Worm (Caenorhabditis elegans) whole organism, late embryonic: ENCODE data around the gene clec-198.

Experiments used
- C08G9.2 ChIP-seq: sonication (generic microtip); optimal IDR thresholded peaks from 2 replicates; lab custom pipeline; 2016; ENCODE audit warnings: mild to moderate bottlenecking, missing genetic modification characterization, moderate library complexity, missing compliant biosample characterization
- K02D7.2 ChIP-seq: sonication (generic microtip); optimal IDR thresholded peaks from 2 replicates; lab custom pipeline; 2017; ENCODE audit warnings: mild to moderate bottlenecking, missing genetic modification characterization, missing compliant biosample characterization
- T23F11.4 ChIP-seq: fragments of 200-800 bp; sonication (Bioruptor generic); optimal IDR thresholded peaks from 2 replicates; lab custom pipeline; 2018; ENCODE audit warnings: mild to moderate bottlenecking, missing genetic modification characterization, missing compliant biosample characterization
- ceh-14 ChIP-seq: sonication (generic microtip); optimal IDR thresholded peaks from 2 replicates; lab custom pipeline; 2016; ENCODE audit warnings: missing genotype, missing genetic modification characterization, missing compliant biosample characterization
- ceh-18 ChIP-seq: sonication (generic microtip); optimal IDR thresholded peaks from 2 replicates; lab custom pipeline; 2016; ENCODE audit warnings: missing genetic modification characterization, missing compliant biosample characterization
- ceh-2 ChIP-seq: sonication (generic microtip); optimal IDR thresholded peaks from 2 replicates; lab custom pipeline; 2016; ENCODE audit warnings: missing genotype, missing genetic modification characterization, missing compliant biosample characterization
- ceh-22 ChIP-seq: sonication (generic microtip); optimal IDR thresholded peaks from 2 replicates; lab custom pipeline; 2017; ENCODE audit warnings: missing biosample characterization, missing genetic modification characterization
- ceh-24 ChIP-seq: sonication (generic microtip); optimal IDR thresholded peaks from 2 replicates; lab custom pipeline; 2016; ENCODE audit warnings: mild to moderate bottlenecking, missing genetic modification characterization, missing compliant biosample characterization
- ceh-31 ChIP-seq: sonication (generic microtip); optimal IDR thresholded peaks from 2 replicates; lab custom pipeline; 2016; ENCODE audit warnings: missing genetic modification characterization, missing compliant biosample characterization
- ceh-34 ChIP-seq: sonication (generic microtip); optimal IDR thresholded peaks from 2 replicates; lab custom pipeline; 2016; ENCODE audit warnings: mild to moderate bottlenecking, missing genetic modification characterization, missing compliant biosample characterization
- ceh-45 ChIP-seq: fragments of 200-800 bp; sonication (Bioruptor generic); IDR thresholded peaks from 2 replicates; pipeline ENCODE4 v1.3.6; 2022; ENCODE audit warnings: missing genetic modification reagents, missing genetic modification characterization, missing compliant biosample characterization
- ceh-48 ChIP-seq: sonication (generic microtip); optimal IDR thresholded peaks from 2 replicates; lab custom pipeline; 2016; ENCODE audit warnings: missing genetic modification characterization, inconsistent platforms, missing compliant biosample characterization
- dve-1 ChIP-seq: sonication (generic microtip); optimal IDR thresholded peaks from 2 replicates; lab custom pipeline; 2017; ENCODE audit warnings: antibody characterized with exemption, mild to moderate bottlenecking, missing genetic modification characterization, missing compliant biosample characterization
- elt-4 ChIP-seq: sonication (generic microtip); optimal IDR thresholded peaks from 2 replicates; lab custom pipeline; 2016; ENCODE audit warnings: missing genetic modification characterization, missing compliant biosample characterization
- ets-4 ChIP-seq: sonication (generic microtip); optimal IDR thresholded peaks from 2 replicates; lab custom pipeline; 2016; ENCODE audit warnings: missing genetic modification characterization, missing compliant biosample characterization
- fax-1 ChIP-seq: sonication (generic microtip); optimal IDR thresholded peaks from 2 replicates; lab custom pipeline; 2016; ENCODE audit warnings: missing genotype, missing genetic modification characterization, missing compliant biosample characterization
- fkh-6 ChIP-seq: sonication (generic microtip); optimal IDR thresholded peaks from 2 replicates; lab custom pipeline; 2016; ENCODE audit warnings: missing genetic modification characterization, missing compliant biosample characterization
- gmeb-2 ChIP-seq: sonication (generic microtip); optimal IDR thresholded peaks from 2 replicates; lab custom pipeline; 2016; ENCODE audit warnings: missing genetic modification characterization, inconsistent platforms, missing compliant biosample characterization
- hlh-13 ChIP-seq: fragments of 200-800 bp; sonication (Bioruptor generic); optimal IDR thresholded peaks from 2 replicates; lab custom pipeline; 2018; ENCODE audit warnings: mild to moderate bottlenecking, missing genetic modification characterization, missing compliant biosample characterization
- hlh-15 ChIP-seq: sonication (generic microtip); optimal IDR thresholded peaks from 2 replicates; lab custom pipeline; 2016; ENCODE audit warnings: missing genetic modification characterization, missing compliant biosample characterization
- hlh-30 ChIP-seq: sonication (generic microtip); optimal IDR thresholded peaks from 2 replicates; lab custom pipeline; 2017; ENCODE audit warnings: antibody characterized with exemption, missing genetic modification characterization, missing compliant biosample characterization; ENCODE audit not compliant: insufficient read depth
- hlh-6 ChIP-seq: sonication (generic microtip); optimal IDR thresholded peaks from 2 replicates; lab custom pipeline; 2016; ENCODE audit warnings: missing genotype, missing genetic modification characterization, missing compliant biosample characterization
- lim-6 ChIP-seq: sonication (generic microtip); optimal IDR thresholded peaks from 2 replicates; lab custom pipeline; 2016; ENCODE audit warnings: missing genetic modification characterization, missing compliant biosample characterization
- madf-2 ChIP-seq: sonication (generic microtip); optimal IDR thresholded peaks from 2 replicates; lab custom pipeline; 2017; ENCODE audit warnings: missing genetic modification characterization, missing compliant biosample characterization
- mec-3 ChIP-seq: sonication (generic microtip); optimal IDR thresholded peaks from 2 replicates; lab custom pipeline; 2016; ENCODE audit warnings: borderline replicate concordance, missing genetic modification characterization, missing compliant biosample characterization
- nfya-1 ChIP-seq: sonication (generic microtip); optimal IDR thresholded peaks from 2 replicates; lab custom pipeline; 2017; ENCODE audit warnings: missing genetic modification characterization, mild to moderate bottlenecking, missing compliant biosample characterization, antibody characterized with exemption, moderate library complexity
- npax-4 ChIP-seq: sonication (generic microtip); optimal IDR thresholded peaks from 2 replicates; lab custom pipeline; 2016; ENCODE audit warnings: missing genetic modification characterization, missing compliant biosample characterization
- odd-2 ChIP-seq: sonication (generic microtip); optimal IDR thresholded peaks from 2 replicates; lab custom pipeline; 2017; ENCODE audit warnings: antibody characterized with exemption, mild to moderate bottlenecking, missing genetic modification characterization, missing compliant biosample characterization
- pag-3 ChIP-seq: sonication (generic microtip); optimal IDR thresholded peaks from 2 replicates; lab custom pipeline; 2016; ENCODE audit warnings: missing compliant biosample characterization, missing genetic modification characterization, borderline replicate concordance
- pat-9 ChIP-seq: fragments of 200-800 bp; sonication (Bioruptor generic); optimal IDR thresholded peaks from 2 replicates; lab custom pipeline; 2018; ENCODE audit warnings: mild to moderate bottlenecking, missing genetic modification characterization, moderate library complexity, missing compliant biosample characterization
- pax-1 ChIP-seq: fragments of 150-350 bp; optimal IDR thresholded peaks from 2 replicates; lab custom pipeline; 2014; ENCODE audit warnings: missing biosample characterization, missing genetic modification characterization
- pha-2 ChIP-seq: sonication (generic microtip); optimal IDR thresholded peaks from 2 replicates; lab custom pipeline; 2017; ENCODE audit warnings: mild to moderate bottlenecking, missing genetic modification characterization, missing compliant biosample characterization
- pha-4 ChIP-seq: fragments of 150-350 bp; optimal IDR thresholded peaks from 2 replicates; lab custom pipeline; 2018; ENCODE audit warnings: missing biosample characterization, missing genetic modification reagents, missing genetic modification characterization
- ref-2 ChIP-seq: sonication (generic microtip); optimal IDR thresholded peaks from 2 replicates; lab custom pipeline; 2016; ENCODE audit warnings: missing genetic modification characterization, missing compliant biosample characterization
- sox-2 ChIP-seq: fragments of 200-800 bp; sonication (Bioruptor generic); IDR thresholded peaks from 2 replicates; pipeline ENCODE4 v1.3.6; 2022; ENCODE audit warnings: missing genetic modification reagents, missing genetic modification characterization, missing compliant biosample characterization
- sox-4 ChIP-seq: sonication (generic microtip); optimal IDR thresholded peaks from 2 replicates; lab custom pipeline; 2017; ENCODE audit warnings: mild to moderate bottlenecking, missing genetic modification characterization, inconsistent platforms, missing compliant biosample characterization
- tbx-2 ChIP-seq: sonication (generic microtip); optimal IDR thresholded peaks from 2 replicates; lab custom pipeline; 2016; ENCODE audit warnings: missing genetic modification characterization, missing compliant biosample characterization
- tbx-7 ChIP-seq: sonication (generic microtip); optimal IDR thresholded peaks from 2 replicates; lab custom pipeline; 2016; ENCODE audit warnings: missing genotype, missing genetic modification characterization, missing compliant biosample characterization
- ttx-3 ChIP-seq: sonication (generic microtip); optimal IDR thresholded peaks from 2 replicates; lab custom pipeline; 2016; ENCODE audit warnings: missing genetic modification reagents, missing genetic modification characterization, missing compliant biosample characterization
- unc-42 ChIP-seq: sonication (generic microtip); optimal IDR thresholded peaks from 2 replicates; lab custom pipeline; 2016; ENCODE audit warnings: missing genotype, missing genetic modification characterization, missing compliant biosample characterization
- unc-86 ChIP-seq: sonication (generic microtip); optimal IDR thresholded peaks from 2 replicates; lab custom pipeline; 2016; ENCODE audit warnings: missing genetic modification characterization, missing compliant biosample characterization

The clec-198 gene

DNA sequence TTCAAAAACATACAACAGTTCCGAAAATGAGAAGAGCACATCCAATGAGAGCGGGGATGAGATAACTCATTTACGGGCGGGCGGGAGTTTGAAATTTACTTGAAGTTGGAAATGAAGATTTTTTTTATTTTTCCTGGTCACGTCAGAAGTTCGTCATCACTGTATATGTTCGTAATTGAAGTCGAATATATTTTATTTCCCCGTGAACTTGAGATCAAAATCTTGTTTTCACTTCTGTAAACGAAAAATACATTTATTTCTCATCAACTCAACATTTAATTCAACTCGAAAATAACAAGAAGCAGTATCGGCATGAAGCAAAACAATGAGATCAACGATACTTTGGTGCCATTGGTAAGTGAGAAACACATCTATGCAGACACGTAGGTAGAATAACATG is 30.6 kb upstream of the clec-198 start, which contains the start of gene C49C3.20:
Gene C49C3.20, minus strand, starts transcription at position 101 of the 400 bp plus-strand sequence.
- TF ChIP-seq npax-4 (tag; lab: Kevin White, UChicago) (no peak), lim-6 (tag; lab: Kevin White, UChicago) (no peak), pax-1 (tag; lab: Kevin White, UChicago) (no peak), ceh-31 (tag; lab: Kevin White, UChicago) (no peak), hlh-30 (tag; lab: Kevin White, UChicago) (no peak), C08G9.2 (tag; lab: Kevin White, UChicago) (no peak), hlh-13 (GFP tag; lab: Kevin White, UChicago) (no peak), unc-86 (tag; lab: Kevin White, UChicago) (no peak), ceh-14 (no peak), ceh-34 (tag; lab: Kevin White, UChicago) (no peak), hlh-6 (tag; lab: Kevin White, UChicago) (no peak), sox-4 (tag; lab: Kevin White, UChicago) (no peak), ref-2 (tag; lab: Kevin White, UChicago) (no peak), ttx-3 (tag; lab: Kevin White, UChicago) (no peak), elt-4 (tag; lab: Kevin White, UChicago) (no peak)

DNA sequence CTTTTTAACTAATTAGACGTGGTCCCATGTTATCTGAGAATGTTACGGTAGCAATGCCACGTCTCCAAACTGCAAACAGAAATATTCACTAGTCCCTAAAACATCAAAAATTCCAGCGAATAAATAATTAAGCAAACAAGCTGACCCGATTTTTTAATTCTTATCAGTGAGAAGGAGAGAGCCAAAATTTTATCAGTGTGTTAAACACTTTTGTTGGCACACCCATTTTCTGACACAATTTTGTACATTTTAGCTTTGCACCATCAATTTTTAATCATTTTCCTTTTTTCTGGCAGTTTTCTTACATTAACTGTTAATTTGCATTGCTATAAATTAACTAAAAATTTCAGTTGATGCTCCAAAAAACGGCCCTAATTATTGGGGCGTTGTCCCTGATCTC is 26.5 kb upstream of the clec-198 start, which contains the start of gene C49C3.4:
Gene C49C3.4, plus strand, starts transcription at position 351 of the 400 bp plus-strand sequence.
- no peak for TF ChIP-seq sox-2 (GFP tag; lab: Robert Waterston, UW)
- TF ChIP-seq ets-4: no peak
- no peak for TF ChIP-seq pha-4 (tag; lab: Kevin White, UChicago)
- no peak for TF ChIP-seq pat-9 (tag; lab: Kevin White, UChicago)
- no peak for TF ChIP-seq dve-1 (tag; lab: Kevin White, UChicago)
- no peak for TF ChIP-seq ceh-18 (tag; lab: Kevin White, UChicago)
- TF ChIP-seq odd-2 (tag; lab: Kevin White, UChicago): no peak
- TF ChIP-seq unc-42 (tag; lab: Kevin White, UChicago): no peak
- TF ChIP-seq hlh-6 (tag; lab: Kevin White, UChicago): no peak
- TF ChIP-seq hlh-15: no peak
- TF ChIP-seq ceh-48 (tag; lab: Kevin White, UChicago): no peak

DNA sequence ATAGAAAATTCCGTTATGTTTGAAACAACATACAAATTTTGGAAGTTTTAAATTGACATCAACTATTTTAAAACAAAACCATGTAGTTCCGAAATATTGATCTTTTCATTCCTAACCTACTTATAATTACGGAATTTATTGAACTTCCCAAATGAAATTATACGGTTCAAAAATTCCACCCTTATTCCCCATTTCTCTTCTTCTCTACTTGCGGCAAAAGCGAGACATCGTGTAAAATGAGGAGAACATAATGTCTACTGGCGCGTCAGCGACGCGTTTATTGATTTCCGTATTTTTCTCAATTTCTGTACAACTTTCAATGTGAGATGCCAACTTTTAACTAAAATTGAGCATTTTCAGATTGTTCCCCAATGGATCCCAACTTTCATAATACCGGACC is 18.1 kb upstream of the clec-198 start, which contains the start of gene ceh-88:
Gene ceh-88, plus strand, starts transcription at position 355 of the 400 bp plus-strand sequence.
- TF ChIP-seq tbx-7 (no peak), lim-6 (tag; lab: Kevin White, UChicago) (no peak), ceh-48 (tag; lab: Kevin White, UChicago) (peak; percentile 88), K02D7.2 (tag; lab: Kevin White, UChicago) (no peak), ceh-34 (tag; lab: Kevin White, UChicago) (no peak), ceh-31 (tag; lab: Kevin White, UChicago) (peak; percentile 3), unc-42 (tag; lab: Kevin White, UChicago) (peak; percentile 73), pha-4 (tag; lab: Kevin White, UChicago) (no peak), pag-3 (tag; lab: Kevin White, UChicago) (no peak), fax-1 (tag; lab: Kevin White, UChicago) (no peak), ceh-14 (no peak), madf-2 (tag; lab: Kevin White, UChicago) (no peak)

DNA sequence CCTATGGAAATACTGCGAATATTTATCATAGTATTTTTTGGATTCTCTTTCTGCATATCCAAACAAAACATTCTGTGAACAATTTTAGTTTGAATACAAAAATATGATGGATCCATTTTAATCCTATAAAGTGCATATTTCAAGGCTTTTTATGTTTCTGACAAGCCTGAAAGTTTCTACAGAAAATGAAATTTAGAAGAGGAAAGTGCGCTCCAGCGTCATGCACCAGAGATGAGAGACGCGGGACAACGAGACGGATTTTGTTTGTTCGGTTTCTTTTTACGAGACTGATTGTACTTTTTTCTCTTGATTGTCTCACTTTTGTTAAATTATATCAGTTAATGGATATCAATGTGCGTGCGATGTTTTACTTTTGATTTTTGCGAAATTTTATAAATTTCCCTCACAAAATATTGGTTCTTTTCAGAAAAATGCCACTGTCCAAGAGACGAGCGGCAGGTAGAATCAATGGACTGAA is 15.8 kb upstream of the clec-198 start, which contains the start of gene C49C3.6:
Gene C49C3.6, plus strand, starts transcription at position 428 of the 478 bp plus-strand sequence.
- no peak for TF ChIP-seq tbx-2 (tag; lab: Kevin White, UChicago)
- peak; percentile 62 for TF ChIP-seq unc-42 (tag; lab: Kevin White, UChicago)

DNA sequence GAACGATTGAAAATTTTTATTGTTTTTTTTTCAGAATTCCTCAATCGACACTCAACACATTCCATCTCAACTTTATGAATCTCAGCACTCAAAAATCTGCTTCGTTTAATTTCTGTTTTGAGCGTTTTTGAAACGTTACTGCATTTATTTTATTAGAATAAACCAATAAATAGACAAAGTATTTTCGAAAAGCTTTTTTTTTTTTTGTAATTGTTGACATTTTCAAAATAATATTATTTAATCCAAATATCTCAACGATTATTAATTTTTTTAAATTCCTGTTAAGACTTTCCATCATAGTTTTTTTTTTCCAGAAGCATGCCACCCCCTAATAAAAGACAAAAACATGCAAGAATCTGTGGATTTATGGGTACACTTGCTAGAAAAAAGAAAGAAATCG is 14.7 kb upstream of the clec-198 start, which contains the start of gene C49C3.7:
Gene C49C3.7, plus strand, starts transcription at position 301 of the 400 bp plus-strand sequence.
- TF ChIP-seq mec-3 (tag; lab: Kevin White, UChicago) (no peak), fkh-6 (no peak), ceh-2 (tag; lab: Kevin White, UChicago) (no peak), ceh-45 (no peak), gmeb-2 (tag; lab: Kevin White, UChicago) (no peak), ceh-24 (tag; lab: Kevin White, UChicago) (no peak), sox-2 (GFP tag; lab: Robert Waterston, UW) (no peak), T23F11.4 (GFP tag; lab: Kevin White, UChicago) (no peak), hlh-15 (no peak), madf-2 (tag; lab: Kevin White, UChicago) (no peak), C08G9.2 (tag; lab: Kevin White, UChicago) (no peak), ceh-22 (tag; lab: Kevin White, UChicago) (no peak), pha-4 (tag; lab: Kevin White, UChicago) (no peak), nfya-1 (tag; lab: Kevin White, UChicago) (no peak), pha-2 (tag; lab: Kevin White, UChicago) (no peak)
